Worm (Caenorhabditis elegans) whole organism, young adult: ENCODE data around the gene K10D11.2.

Source experiments
- B0019.2 ChIP-seq: fragments of 200-800 bp; sonication (Bioruptor generic); conservative IDR thresholded peaks from 2 replicates; pipeline ENCODE4 v1.3.6; 2022; ENCODE audit warnings: missing genetic modification reagents, missing genetic modification characterization, missing compliant biosample characterization
- B0336.3 ChIP-seq: fragments of 200-800 bp; sonication (Bioruptor generic); IDR thresholded peaks from 2 replicates; pipeline ENCODE4 v1.3.6; 2022; ENCODE audit warnings: missing genetic modification characterization, missing compliant biosample characterization
- D2030.7 ChIP-seq: fragments of 200-800 bp; sonication (Bioruptor generic); IDR thresholded peaks from 2 replicates; pipeline ENCODE4 v1.3.6; 2022; ENCODE audit warnings: missing genetic modification reagents, missing genetic modification characterization, missing compliant biosample characterization
- F55B11.4 ChIP-seq: sonication (generic microtip); optimal IDR thresholded peaks from 2 replicates; lab custom pipeline; 2016; ENCODE audit warnings: missing compliant biosample characterization, missing genetic modification characterization, borderline replicate concordance; ENCODE audit not compliant: insufficient read depth
- K11D2.4 ChIP-seq: fragments of 200-800 bp; sonication (Bioruptor generic); IDR thresholded peaks from 2 replicates; pipeline ENCODE4 v1.3.6; 2022; ENCODE audit warnings: missing genetic modification reagents, missing genetic modification characterization, missing compliant biosample characterization
- K12H6.12 ChIP-seq: fragments of 200-800 bp; sonication (Bioruptor generic); optimal IDR thresholded peaks from 2 replicates; lab custom pipeline; 2018; ENCODE audit warnings: mild to moderate bottlenecking, missing genetic modification characterization, missing compliant biosample characterization
- T07F8.4 ChIP-seq: sonication (generic microtip); optimal IDR thresholded peaks from 2 replicates; lab custom pipeline; 2016; ENCODE audit warnings: mild to moderate bottlenecking, missing genetic modification characterization, moderate library complexity, missing compliant biosample characterization
- T26A5.8 ChIP-seq: sonication (generic microtip); optimal IDR thresholded peaks from 2 replicates; lab custom pipeline; 2016; ENCODE audit warnings: missing genetic modification characterization, missing compliant biosample characterization
- Y95B8A.8 ChIP-seq: fragments of 200-800 bp; sonication (Bioruptor generic); IDR thresholded peaks from 2 replicates; pipeline ENCODE4 v1.3.6; 2022; ENCODE audit warnings: missing genetic modification reagents, missing genetic modification characterization, missing compliant biosample characterization
- ZK185.1 ChIP-seq: sonication (generic microtip); optimal IDR thresholded peaks from 2 replicates; lab custom pipeline; 2016; ENCODE audit warnings: mild to moderate bottlenecking, missing genetic modification characterization, missing compliant biosample characterization; ENCODE audit not compliant: poor library complexity, severe bottlenecking
- akir-1 ChIP-seq: fragments of 200-800 bp; sonication (Bioruptor generic); optimal IDR thresholded peaks from 2 replicates; lab custom pipeline; 2018; ENCODE audit warnings: mild to moderate bottlenecking, missing genetic modification characterization, moderate library complexity, missing compliant biosample characterization
- aptf-3 ChIP-seq: fragments of 200-800 bp; sonication (Bioruptor generic); IDR thresholded peaks from 2 replicates; pipeline ENCODE4 v1.3.6; 2022; ENCODE audit warnings: missing genetic modification characterization, missing compliant biosample characterization
- attf-6 ChIP-seq: fragments of 200-800 bp; sonication (Bioruptor generic); IDR thresholded peaks from 2 replicates; pipeline ENCODE4 v1.3.6; 2022; ENCODE audit warnings: missing genetic modification reagents, missing genetic modification characterization, missing compliant biosample characterization
- bed-2 ChIP-seq: fragments of 200-800 bp; sonication (Bioruptor generic); IDR thresholded peaks from 2 replicates; pipeline ENCODE4 v1.3.6; 2022; ENCODE audit warnings: missing genetic modification reagents, missing genetic modification characterization, missing compliant biosample characterization
- ceh-27 ChIP-seq: fragments of 200-800 bp; sonication (Bioruptor generic); optimal IDR thresholded peaks from 2 replicates; lab custom pipeline; 2018; ENCODE audit warnings: mild to moderate bottlenecking, missing genetic modification characterization, moderate library complexity, missing compliant biosample characterization
- ceh-40 ChIP-seq: fragments of 200-800 bp; sonication (Bioruptor generic); IDR thresholded peaks from 2 replicates; pipeline ENCODE4 v1.3.6; 2022; ENCODE audit warnings: missing genetic modification characterization, missing compliant biosample characterization
- ceh-91 ChIP-seq: fragments of 200-800 bp; sonication (Bioruptor generic); IDR thresholded peaks from 2 replicates; pipeline ENCODE4 v1.3.6; 2022; ENCODE audit warnings: missing genetic modification reagents, missing genetic modification characterization, missing compliant biosample characterization
- chd-7 ChIP-seq: sonication (generic microtip); optimal IDR thresholded peaks from 2 replicates; lab custom pipeline; 2016; ENCODE audit warnings: mild to moderate bottlenecking, missing genetic modification characterization, moderate library complexity, missing compliant biosample characterization
- dox-1 ChIP-seq: fragments of 200-800 bp; sonication (Bioruptor generic); IDR thresholded peaks from 2 replicates; pipeline ENCODE4 v1.3.6; 2022; ENCODE audit warnings: missing genetic modification reagents, missing genetic modification characterization, missing compliant biosample characterization
- efl-1 ChIP-seq: fragments of 150-350 bp; optimal IDR thresholded peaks from 2 replicates; lab custom pipeline; 2014; ENCODE audit warnings: missing biosample characterization, missing genetic modification reagents, missing genetic modification characterization
- egl-18 ChIP-seq: fragments of 200-800 bp; sonication (Bioruptor generic); IDR thresholded peaks from 2 replicates; pipeline ENCODE4 v1.3.6; 2022; ENCODE audit warnings: missing genetic modification reagents, missing genetic modification characterization, missing compliant biosample characterization
- fkh-3 ChIP-seq: sonication (generic microtip); optimal IDR thresholded peaks from 2 replicates; lab custom pipeline; 2016; ENCODE audit warnings: mild to moderate bottlenecking, missing genetic modification characterization, missing compliant biosample characterization
- hmg-1.2 ChIP-seq: fragments of 200-800 bp; sonication (Bioruptor generic); IDR thresholded peaks from 2 replicates; pipeline ENCODE4 v1.3.6; 2022; ENCODE audit warnings: missing genetic modification reagents, missing genetic modification characterization, missing compliant biosample characterization
- hrde-1 ChIP-seq: sonication (generic microtip); optimal IDR thresholded peaks from 2 replicates; lab custom pipeline; 2016; ENCODE audit warnings: missing genetic modification characterization, mild to moderate bottlenecking, missing compliant biosample characterization, moderate library complexity, missing genotype, missing genetic modification reagents, borderline replicate concordance
- let-607 ChIP-seq, 2 experiments: fragments of 200-800 bp in 1 of 2; sonication (Bioruptor generic) in 1 of 2; sonication (generic microtip) in 1 of 2; optimal IDR thresholded peaks; 2 replicates each; lab custom pipeline; 2016 to 2018; ENCODE audit warnings: mild to moderate bottlenecking in 2 of 2, missing compliant biosample characterization in 2 of 2, missing genetic modification characterization in 2 of 2, moderate library complexity in 2 of 2, missing genotype in 1 of 2
- lsl-1 ChIP-seq: fragments of 200-800 bp; sonication (Bioruptor generic); optimal IDR thresholded peaks from 2 replicates; lab custom pipeline; 2018; ENCODE audit warnings: mild to moderate bottlenecking, missing genetic modification characterization, moderate library complexity, missing compliant biosample characterization
- nfya-1 ChIP-seq: sonication (generic microtip); optimal IDR thresholded peaks from 2 replicates; lab custom pipeline; 2017; ENCODE audit warnings: antibody characterized with exemption, missing compliant biosample characterization, missing genetic modification characterization, borderline replicate concordance; ENCODE audit not compliant: insufficient read depth
- nfyb-1 ChIP-seq: fragments of 200-800 bp; sonication (Bioruptor generic); IDR thresholded peaks from 2 replicates; pipeline ENCODE4 v1.3.6; 2022; ENCODE audit warnings: missing genetic modification reagents, missing genetic modification characterization, missing compliant biosample characterization
- nhr-120 ChIP-seq: fragments of 200-800 bp; sonication (Bioruptor generic); IDR thresholded peaks from 2 replicates; pipeline ENCODE4 v1.3.6; 2022; ENCODE audit warnings: missing genetic modification characterization, missing compliant biosample characterization
- nhr-80 ChIP-seq: sonication (generic microtip); optimal IDR thresholded peaks from 2 replicates; lab custom pipeline; 2016; ENCODE audit warnings: missing genetic modification characterization, missing compliant biosample characterization
- pha-4 ChIP-seq: fragments of 150-350 bp; sonication (generic microtip); optimal IDR thresholded peaks from 2 replicates; lab custom pipeline; 2014; ENCODE audit warnings: missing biosample characterization, missing genetic modification reagents, missing genetic modification characterization
- repo-1 ChIP-seq: sonication (generic microtip); optimal IDR thresholded peaks from 2 replicates; lab custom pipeline; 2017; ENCODE audit warnings: mild to moderate bottlenecking, missing genetic modification characterization, missing compliant biosample characterization
- snpc-3.4 ChIP-seq: sonication (generic microtip); optimal IDR thresholded peaks from 2 replicates; lab custom pipeline; 2017; ENCODE audit warnings: missing genetic modification characterization, mild to moderate bottlenecking, missing compliant biosample characterization, antibody characterized with exemption, moderate library complexity, missing genotype, missing genetic modification reagents
- snpc-4 ChIP-seq, 5 experiments: fragments of 150-350 bp in 1 of 5; sonication (generic microtip) in 4 of 5; optimal IDR thresholded peaks; 2 replicates each; lab custom pipeline; 2014 to 2018; ENCODE audit warnings: missing genetic modification characterization in 5 of 5, missing biosample characterization in 3 of 5, antibody characterized with exemption in 2 of 5, mild to moderate bottlenecking in 2 of 5, missing compliant biosample characterization in 2 of 5, missing genotype in 2 of 5, moderate library complexity in 2 of 5, missing genetic modification reagents in 1 of 5
- somi-1 ChIP-seq: fragments of 200-800 bp; sonication (Bioruptor generic); optimal IDR thresholded peaks from 2 replicates; lab custom pipeline; 2018; ENCODE audit warnings: mild to moderate bottlenecking, missing genetic modification characterization, missing compliant biosample characterization
- tbp1 ChIP-seq: fragments of 200-800 bp; sonication (Bioruptor generic); optimal IDR thresholded peaks from 2 replicates; lab custom pipeline; 2018; ENCODE audit warnings: mild to moderate bottlenecking, missing genetic modification characterization, missing compliant biosample characterization
- unc-130 ChIP-seq: sonication (generic microtip); optimal IDR thresholded peaks from 2 replicates; lab custom pipeline; 2016; ENCODE audit warnings: missing genetic modification reagents, missing genetic modification characterization, missing compliant biosample characterization
- zfh-2 ChIP-seq: fragments of 200-800 bp; sonication (Bioruptor generic); conservative IDR thresholded peaks from 2 replicates; pipeline ENCODE4 v1.3.6; 2022; ENCODE audit warnings: missing genetic modification reagents, missing genetic modification characterization, missing compliant biosample characterization
- ztf-22 ChIP-seq: fragments of 200-800 bp; sonication (Bioruptor generic); optimal IDR thresholded peaks from 2 replicates; lab custom pipeline; 2018; ENCODE audit warnings: mild to moderate bottlenecking, missing genetic modification characterization, moderate library complexity, missing compliant biosample characterization
- ztf-26 ChIP-seq: sonication (generic microtip); optimal IDR thresholded peaks from 2 replicates; lab custom pipeline; 2017; ENCODE audit warnings: missing genetic modification characterization, missing compliant biosample characterization
- ztf-3 ChIP-seq: fragments of 200-800 bp; sonication (Bioruptor generic); optimal IDR thresholded peaks from 2 replicates; lab custom pipeline; 2018; ENCODE audit warnings: mild to moderate bottlenecking, missing genetic modification characterization, missing compliant biosample characterization

Gene K10D11.2

DNA sequence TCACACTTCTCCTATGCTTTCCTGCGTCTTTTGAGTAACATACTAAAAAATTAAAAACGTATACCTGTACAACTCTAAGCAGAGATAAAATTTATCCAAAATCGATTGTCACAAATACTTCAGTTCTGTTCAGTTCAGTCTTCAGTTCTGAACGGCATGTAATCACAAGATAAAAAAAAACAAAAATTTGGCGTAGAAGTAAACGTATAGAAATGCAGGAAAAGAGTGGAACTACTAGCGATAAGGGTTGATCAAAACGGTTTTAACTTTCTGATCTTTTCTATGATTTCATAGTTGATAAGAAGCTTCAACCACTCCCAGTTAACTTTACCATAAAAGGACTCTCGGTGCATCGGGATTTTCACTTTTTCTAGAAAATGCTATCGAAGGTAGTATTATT is 13.7 kb upstream of the K10D11.2 start, which contains the start of gene dod-22:
Gene dod-22, plus strand, starts transcription at position 301 of the 400 bp plus-strand sequence.
- TF ChIP-seq hmg-1.2 (GFP tag; lab: Robert Waterston, UW) (no peak), chd-7 (tag; lab: Kevin White, UChicago) (no peak), pha-4 (tag; lab: Kevin White, UChicago) (no peak), somi-1 (no peak), dox-1 (no peak), unc-130 (GFP tag; lab: Kevin White, UChicago) (no peak), hrde-1 (tag; lab: Kevin White, UChicago) (no peak), snpc-3.4 (tag; lab: Kevin White, UChicago) (no peak), K12H6.12 (no peak), ztf-3 (GFP tag; lab: Kevin White, UChicago) (no peak), T07F8.4 (tag; lab: Kevin White, UChicago) (no peak), K11D2.4 (GFP tag; lab: Robert Waterston, UW) (no peak), let-607 (tag; optimal IDR thresholded peaks at IDR 0.05; lab: Kevin White, UChicago) (no peak), tbp1 (GFP tag; lab: Kevin White, UChicago) (no peak), lsl-1 (GFP tag; lab: Kevin White, UChicago) (no peak), ztf-26 (tag; lab: Kevin White, UChicago) (no peak), ceh-27 (GFP tag; lab: Kevin White, UChicago) (no peak), ztf-22 (no peak), nhr-80 (tag; lab: Kevin White, UChicago) (no peak), B0019.2 (no peak)

DNA sequence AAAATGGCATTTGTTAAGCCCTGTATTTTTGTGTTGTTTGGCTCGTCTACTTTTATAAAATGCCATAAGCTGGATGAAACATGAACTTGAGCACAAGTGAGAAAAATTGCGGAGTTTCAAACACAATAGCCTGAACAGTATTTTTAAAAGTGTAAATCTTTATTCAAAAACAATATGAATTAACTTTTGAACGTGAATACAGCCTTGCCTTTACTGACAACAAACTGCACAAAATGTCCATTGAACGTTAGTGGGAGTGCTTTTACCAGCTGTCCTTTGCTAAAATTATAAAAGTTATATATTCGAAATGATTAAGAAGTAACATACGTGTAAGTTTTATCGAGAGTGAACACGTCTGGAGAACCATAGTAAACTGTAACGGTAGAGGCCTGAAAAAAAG is 11.5 kb upstream of the K10D11.2 start:
- no peak for TF ChIP-seq bed-2
- no peak for TF ChIP-seq ceh-40 (GFP tag; lab: Robert Waterston, UW)
- no peak for TF ChIP-seq snpc-4 (GFP tag; optimal IDR thresholded peaks at IDR 0.05; lab: Kevin White, UChicago)
- no peak for TF ChIP-seq snpc-4 (tag; optimal IDR thresholded peaks at IDR 0.05; lab: Kevin White, UChicago)
- no peak for TF ChIP-seq aptf-3 (GFP tag; lab: Robert Waterston, UW)
- TF ChIP-seq akir-1 (GFP tag; lab: Kevin White, UChicago), result no peak
- TF ChIP-seq repo-1, result no peak
- no peak for TF ChIP-seq Y95B8A.8
- no peak for TF ChIP-seq zfh-2 (GFP tag; lab: Robert Waterston, UW)
- TF ChIP-seq egl-18 (GFP tag; lab: Robert Waterston, UW), result no peak
- no peak for TF ChIP-seq nfya-1 (tag; lab: Kevin White, UChicago)
- TF ChIP-seq nhr-120 (GFP tag; lab: Robert Waterston, UW), result no peak
- no peak for TF ChIP-seq pha-4 (tag; lab: Kevin White, UChicago)
- TF ChIP-seq ztf-26 (tag; lab: Kevin White, UChicago), result no peak
- no peak for TF ChIP-seq D2030.7
- no peak for TF ChIP-seq attf-6 (GFP tag; lab: Robert Waterston, UW)
- no peak for TF ChIP-seq efl-1 (GFP tag; lab: Kevin White, UChicago)
- no peak for TF ChIP-seq B0336.3

DNA sequence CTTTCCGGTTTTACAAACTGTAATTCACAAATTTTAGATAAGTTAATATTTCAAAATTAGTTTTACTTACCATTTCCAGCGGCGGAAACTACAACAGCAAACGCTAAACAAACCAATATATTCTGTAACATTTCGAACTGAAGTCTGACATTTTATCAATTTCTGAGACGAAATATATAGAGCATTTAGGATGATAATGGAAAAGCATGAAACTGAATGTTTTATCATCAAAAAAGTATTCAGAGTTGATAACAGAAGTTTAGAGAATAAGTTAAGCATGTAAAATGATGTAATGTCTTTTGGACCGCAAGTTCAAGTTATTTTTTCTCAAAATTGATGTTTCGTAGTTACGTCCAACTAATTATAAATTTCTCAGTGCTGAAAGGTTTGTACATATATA is 9.6 kb upstream of the K10D11.2 start, which contains the start of gene F55G11.2:
Gene F55G11.2, minus strand, starts transcription at position 149 of the 400 bp plus-strand sequence.
- TF ChIP-seq ZK185.1 (tag; lab: Kevin White, UChicago) (no peak), F55B11.4 (no peak), nhr-80 (tag; lab: Kevin White, UChicago) (peak; percentile 55), ceh-91 (no peak), T26A5.8 (tag; lab: Kevin White, UChicago) (no peak), nfyb-1 (GFP tag; lab: Robert Waterston, UW) (no peak), fkh-3 (tag; lab: Kevin White, UChicago) (no peak)
